Worm (Caenorhabditis elegans): ENCODE data around the gene ifd-1.

ifd-1 gene

ce11 chrX:8824437-8824836 is at the start of gene ifd-1:
ifd-1 (minus strand) TSS chrX:8824448.
- TF ChIP-seq W03F9.2 (tag; optimal IDR thresholded peaks at IDR 0.05) (no peak), him-1 (tag; optimal IDR thresholded peaks at IDR 0.05) (no peak), dao-5 (tag; optimal IDR thresholded peaks at IDR 0.05) (no peak)

- TF ChIP-seq him-1 (tag; optimal IDR thresholded peaks at IDR 0.05) (no peak), dao-5 (tag; optimal IDR thresholded peaks at IDR 0.05) (no peak), W03F9.2 (tag; optimal IDR thresholded peaks at IDR 0.05) (no peak)
These were observed 44.9 kb upstream of the ifd-1 start, which contains the start of the genes ubc-22 and ubc-21 for ce11 chrX:8869112-8869675. ubc-22 (minus strand) TSS chrX:8869162. ubc-21 (plus strand) TSS chrX:8869625.

ce11 chrX:8866563-8866962 is 42.3 kb upstream of the ifd-1 start, which contains the start of gene ins-9:
ins-9 (minus strand) TSS chrX:8866663.
- no peak for TF ChIP-seq dao-5 (tag; optimal IDR thresholded peaks at IDR 0.05)
- no peak for TF ChIP-seq him-1 (tag; optimal IDR thresholded peaks at IDR 0.05)
- TF ChIP-seq W03F9.2 (tag; optimal IDR thresholded peaks at IDR 0.05): no peak

ce11 chrX:8860958-8861357 is 36.7 kb upstream of the ifd-1 start, which contains the start of gene C06E2.9:
C06E2.9 (plus strand) TSS chrX:8861258.
- no peak for TF ChIP-seq W03F9.2 (tag; optimal IDR thresholded peaks at IDR 0.05)

- no peak for TF ChIP-seq dao-5 (tag; optimal IDR thresholded peaks at IDR 0.05)
- no peak for TF ChIP-seq W03F9.2 (tag; optimal IDR thresholded peaks at IDR 0.05)
- TF ChIP-seq him-1 (tag; optimal IDR thresholded peaks at IDR 0.05): no peak
These were observed 35.3 kb upstream of the ifd-1 start for ce11 chrX:8859538-8859937.

- TF ChIP-seq W03F9.2 (tag; optimal IDR thresholded peaks at IDR 0.05) (no peak), him-1 (tag; optimal IDR thresholded peaks at IDR 0.05) (no peak), dao-5 (tag; optimal IDR thresholded peaks at IDR 0.05) (no peak)
These were observed 33.8 kb upstream of the ifd-1 start, which contains the start of gene C06E2.5 for ce11 chrX:8857904-8858612. C06E2.5 (minus strand) TSS chrX:8857954.

ce11 chrX:8854409-8854808 is 30.2 kb upstream of the ifd-1 start:
- TF ChIP-seq him-1 (tag; optimal IDR thresholded peaks at IDR 0.05): no peak
- no peak for TF ChIP-seq dao-5 (tag; optimal IDR thresholded peaks at IDR 0.05)
- no peak for TF ChIP-seq W03F9.2 (tag; optimal IDR thresholded peaks at IDR 0.05)

ce11 chrX:8853524-8853923 is 29.3 kb upstream of the ifd-1 start, which contains the start of gene sprp-4:
sprp-4 (minus strand) TSS chrX:8853624.
- no peak for TF ChIP-seq dao-5 (tag; optimal IDR thresholded peaks at IDR 0.05)
- TF ChIP-seq him-1 (tag; optimal IDR thresholded peaks at IDR 0.05): no peak

ce11 chrX:8846447-8847237 is 22.4 kb upstream of the ifd-1 start, which contains the start of gene C28G1.10:
C28G1.10 (plus strand) TSS chrX:8847122.
- TF ChIP-seq him-1 (tag; optimal IDR thresholded peaks at IDR 0.05): no peak
- TF ChIP-seq W03F9.2 (tag; optimal IDR thresholded peaks at IDR 0.05): no peak
- no peak for TF ChIP-seq dao-5 (tag; optimal IDR thresholded peaks at IDR 0.05)

- TF ChIP-seq him-1 (tag; optimal IDR thresholded peaks at IDR 0.05): no peak
- no peak for TF ChIP-seq W03F9.2 (tag; optimal IDR thresholded peaks at IDR 0.05)
- no peak for TF ChIP-seq dao-5 (tag; optimal IDR thresholded peaks at IDR 0.05)
These were observed 19.7 kb upstream of the ifd-1 start, which contains the start of gene ubc-23 for ce11 chrX:8843988-8844387. ubc-23 (plus strand) TSS chrX:8844288.

ce11 chrX:8838176-8838575 is 13.9 kb upstream of the ifd-1 start:
- no peak for TF ChIP-seq him-1 (tag; optimal IDR thresholded peaks at IDR 0.05)
- TF ChIP-seq dao-5 (tag; optimal IDR thresholded peaks at IDR 0.05): peak; percentile 49
- no peak for TF ChIP-seq W03F9.2 (tag; optimal IDR thresholded peaks at IDR 0.05)

- TF ChIP-seq dao-5 (tag; optimal IDR thresholded peaks at IDR 0.05) (peak; percentile 92), him-1 (tag; optimal IDR thresholded peaks at IDR 0.05) (peak; percentile 93), W03F9.2 (tag; optimal IDR thresholded peaks at IDR 0.05) (peak; percentile 50)
These were observed 11.7 kb upstream of the ifd-1 start, which contains the start of gene C28G1.2 for ce11 chrX:8835887-8836348. C28G1.2 (plus strand) TSS chrX:8836016.

ce11 chrX:8835405-8835804 is 11.2 kb upstream of the ifd-1 start, which contains the start of gene sec-15:
sec-15 (minus strand) TSS chrX:8835715.
- TF ChIP-seq W03F9.2 (tag; optimal IDR thresholded peaks at IDR 0.05): no peak
- no peak for TF ChIP-seq him-1 (tag; optimal IDR thresholded peaks at IDR 0.05)
- no peak for TF ChIP-seq dao-5 (tag; optimal IDR thresholded peaks at IDR 0.05)
